Worm (Caenorhabditis elegans): ENCODE results near the gene srg-10.
A peak's percentile ranks its signal among the peaks of the same experiment; 100 is the strongest.

srg-10 gene

DNA sequence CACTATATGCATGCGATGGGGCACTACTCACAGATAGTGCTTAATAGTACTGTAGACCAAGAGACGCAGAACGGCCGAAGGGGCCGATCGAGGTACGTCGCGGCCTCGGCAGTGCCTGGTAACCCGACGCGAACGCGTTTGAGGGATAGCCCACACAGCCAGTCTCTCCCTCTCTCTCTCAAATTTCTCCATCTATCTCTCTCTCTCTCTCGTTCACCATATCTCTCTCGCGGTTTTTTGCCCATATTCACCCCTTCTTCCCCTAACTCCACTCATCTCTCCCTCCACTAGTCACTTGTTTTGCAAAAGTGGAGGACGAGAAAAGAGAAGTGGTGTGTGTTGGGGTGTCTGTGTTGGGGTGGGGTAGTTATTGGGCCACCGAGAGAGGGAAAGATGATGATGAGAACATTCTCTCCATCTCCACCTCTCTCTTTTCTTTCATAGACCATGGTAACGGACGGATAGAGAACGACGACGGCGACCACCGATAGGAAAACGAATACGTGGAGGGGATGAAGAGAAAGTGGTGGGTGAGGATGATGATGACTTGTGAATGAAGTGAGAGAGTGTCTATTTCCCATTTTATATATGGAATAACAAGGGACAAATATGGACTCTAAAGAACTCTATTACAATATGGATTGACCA is 10.7 kb upstream of the srg-10 start:
- TF ChIP-seq ama-1 (optimal IDR thresholded peaks at IDR 0.05) (no peak), unc-30 (tag; optimal IDR thresholded peaks at IDR 0.05) (no peak), mab-9 (GFP tag; IDR thresholded peaks at IDR 0.05) (no peak), nhr-85 (tag) (peak; percentile 89), pax-3 (tag; optimal IDR thresholded peaks at IDR 0.05) (no peak), mdl-1 (tag; optimal IDR thresholded peaks at IDR 0.05) (peak in 1 of 2 experiments; percentile 32), ces-1 (GFP tag; optimal IDR thresholded peaks at IDR 0.05) (no peak), aha-1 (tag; optimal IDR thresholded peaks at IDR 0.05) (no peak), F16B12.6 (tag; optimal IDR thresholded peaks at IDR 0.05) (peak; percentile 8), nhr-84 (tag; optimal IDR thresholded peaks at IDR 0.05) (no peak), ceh-8 (GFP tag; optimal IDR thresholded peaks at IDR 0.05) (no peak), lin-14 (GFP tag; optimal IDR thresholded peaks at IDR 0.05) (peak; percentile 94), lin-13 (GFP tag; optimal IDR thresholded peaks at IDR 0.05) (no peak), snu-23 (GFP tag; optimal IDR thresholded peaks at IDR 0.05) (peak; percentile 61), C04F5.9 (tag; optimal IDR thresholded peaks at IDR 0.05) (no peak), efl-3 (GFP tag; optimal IDR thresholded peaks at IDR 0.05) (no peak), xbp-1 (tag; optimal IDR thresholded peaks at IDR 0.05) (peak; percentile 39), fos-1 (tag; optimal IDR thresholded peaks at IDR 0.05) (no peak), swsn-7 (tag; optimal IDR thresholded peaks at IDR 0.05) (peak; percentile 46), ceh-88 (GFP tag; IDR thresholded peaks at IDR 0.05) (no peak), vab-15 (tag; optimal IDR thresholded peaks at IDR 0.05) (no peak), Y116A8C.19 (tag; optimal IDR thresholded peaks at IDR 0.05; ENCODE audit: borderline replicate concordance) (no peak), isw-1 (GFP tag; IDR thresholded peaks at IDR 0.05) (no peak), zip-4 (GFP tag; optimal IDR thresholded peaks at IDR 0.05) (no peak), dpl-1 (GFP tag; optimal IDR thresholded peaks at IDR 0.05) (peak in 2 of 3 experiments; percentile 3 to 24), grh-1 (GFP tag; IDR thresholded peaks at IDR 0.05) (no peak), egl-27 (tag; optimal IDR thresholded peaks at IDR 0.05) (no peak), dsc-1 (tag; optimal IDR thresholded peaks at IDR 0.05) (no peak), lsy-2 (tag; optimal IDR thresholded peaks at IDR 0.05) (peak; percentile 33 to 62), alr-1 (tag; optimal IDR thresholded peaks at IDR 0.05; ENCODE audit: borderline replicate concordance) (no peak), nhr-19 (GFP tag; conservative IDR thresholded peaks at IDR 0.05) (peak; percentile 33; the same call in 1 of the 2 replicates), nhr-11 (tag; optimal IDR thresholded peaks at IDR 0.05) (no peak), snpc-4 (tag; optimal IDR thresholded peaks at IDR 0.05) (peak; percentile 31), skn-1 (tag; optimal IDR thresholded peaks at IDR 0.05) (peak; percentile 71), pag-3 (tag; optimal IDR thresholded peaks at IDR 0.05; ENCODE audit: borderline replicate concordance, insufficient read depth) (no peak), fkh-8 (tag; optimal IDR thresholded peaks at IDR 0.05) (peak; percentile 43), hpl-2 (GFP tag; optimal IDR thresholded peaks at IDR 0.05) (no peak), elt-3 (tag; optimal IDR thresholded peaks at IDR 0.05) (no peak), C16A3.4 (tag; optimal IDR thresholded peaks at IDR 0.05) (no peak), hlh-4 (tag; optimal IDR thresholded peaks at IDR 0.05) (no peak), unc-98 (GFP tag; IDR thresholded peaks at IDR 0.05) (no peak), lin-39 (tag; optimal IDR thresholded peaks at IDR 0.05) (no peak), jun-1 (tag; optimal IDR thresholded peaks at IDR 0.05) (no peak), nhr-47 (tag; optimal IDR thresholded peaks at IDR 0.05) (peak; percentile 51), nhr-237 (tag; optimal IDR thresholded peaks at IDR 0.05) (no peak), unc-86 (tag; optimal IDR thresholded peaks at IDR 0.05) (peak; percentile 25), sup-37 (GFP tag; optimal IDR thresholded peaks at IDR 0.05) (no peak), C34B4.2 (tag; optimal IDR thresholded peaks at IDR 0.05) (no peak), hlh-17 (GFP tag; optimal IDR thresholded peaks at IDR 0.05; ENCODE audit: borderline replicate concordance) (no peak), ets-5 (GFP tag; IDR thresholded peaks at IDR 0.05) (no peak), egl-13 (tag; optimal IDR thresholded peaks at IDR 0.05) (no peak), tlp-1 (tag; optimal IDR thresholded peaks at IDR 0.05) (no peak)

Measured in whole organism, L1 larva.